Worm (Caenorhabditis elegans) whole organism, young adult: ENCODE results near the gene ttr-33.
A peak's percentile ranks its signal among the peaks of the same experiment; 100 is the strongest.

Experiments
- B0035.1 ChIP-seq: sonication (generic microtip); optimal IDR thresholded peaks from 2 replicates; lab custom pipeline; 2016; ENCODE audit warnings: missing genetic modification characterization, mild to moderate bottlenecking, missing compliant biosample characterization, missing genotype, missing genetic modification reagents
- F10E7.11 ChIP-seq: sonication (generic microtip); optimal IDR thresholded peaks from 2 replicates; lab custom pipeline; 2017; ENCODE audit warnings: mild to moderate bottlenecking, missing genetic modification characterization, moderate library complexity, missing compliant biosample characterization
- F39B2.1 ChIP-seq: fragments of 200-800 bp; sonication (Bioruptor generic); IDR thresholded peaks from 2 replicates; pipeline ENCODE4 v1.3.6; 2022; ENCODE audit warnings: missing genetic modification reagents, missing genetic modification characterization, missing compliant biosample characterization
- F49E8.2 ChIP-seq: sonication (generic microtip); optimal IDR thresholded peaks from 3 replicates; lab custom pipeline; 2017; ENCODE audit warnings: missing genetic modification characterization, mild to moderate bottlenecking, missing compliant biosample characterization, antibody characterized with exemption, moderate library complexity; ENCODE audit not compliant: insufficient read depth
- F55B11.4 ChIP-seq: sonication (generic microtip); optimal IDR thresholded peaks from 2 replicates; lab custom pipeline; 2016; ENCODE audit warnings: missing compliant biosample characterization, missing genetic modification characterization, borderline replicate concordance; ENCODE audit not compliant: insufficient read depth
- F57C9.4 ChIP-seq: sonication (generic microtip); optimal IDR thresholded peaks from 2 replicates; lab custom pipeline; 2017; ENCODE audit warnings: mild to moderate bottlenecking, missing genetic modification characterization, missing compliant biosample characterization
- K11D2.4 ChIP-seq: fragments of 200-800 bp; sonication (Bioruptor generic); IDR thresholded peaks from 2 replicates; pipeline ENCODE4 v1.3.6; 2022; ENCODE audit warnings: missing genetic modification reagents, missing genetic modification characterization, missing compliant biosample characterization
- K12H6.12 ChIP-seq: fragments of 200-800 bp; sonication (Bioruptor generic); optimal IDR thresholded peaks from 2 replicates; lab custom pipeline; 2018; ENCODE audit warnings: mild to moderate bottlenecking, missing genetic modification characterization, missing compliant biosample characterization
- Y67H2A.10 ChIP-seq: fragments of 200-800 bp; sonication (Bioruptor generic); conservative IDR thresholded peaks from 2 replicates; pipeline ENCODE4 v1.3.6; 2022; ENCODE audit warnings: missing genetic modification reagents, missing genetic modification characterization, missing compliant biosample characterization
- Y79H2A.3 ChIP-seq: fragments of 200-800 bp; sonication (Bioruptor generic); conservative IDR thresholded peaks from 2 replicates; pipeline ENCODE4 v1.3.6; 2022; ENCODE audit warnings: missing genetic modification reagents, missing genetic modification characterization, missing compliant biosample characterization
- Y95B8A.8 ChIP-seq: fragments of 200-800 bp; sonication (Bioruptor generic); IDR thresholded peaks from 2 replicates; pipeline ENCODE4 v1.3.6; 2022; ENCODE audit warnings: missing genetic modification reagents, missing genetic modification characterization, missing compliant biosample characterization
- ama-1 ChIP-seq, 3 experiments: fragments of 150-350 bp in 1 of 3; sonication (generic microtip) in 2 of 3; optimal IDR thresholded peaks; 2 replicates each; lab custom pipeline; 2014 to 2018; ENCODE audit warnings: missing biosample characterization in 2 of 3, missing genetic modification characterization in 2 of 3, missing genetic modification reagents in 2 of 3
- atf-7 ChIP-seq: sonication (generic microtip); optimal IDR thresholded peaks from 2 replicates; lab custom pipeline; 2017; ENCODE audit warnings: mild to moderate bottlenecking, missing genetic modification characterization, missing compliant biosample characterization
- attf-3 ChIP-seq: fragments of 200-800 bp; sonication (Bioruptor generic); conservative IDR thresholded peaks from 2 replicates; pipeline ENCODE4 v1.3.6; 2022; ENCODE audit warnings: missing genetic modification reagents, missing genetic modification characterization, missing compliant biosample characterization
- attf-5 ChIP-seq: fragments of 200-800 bp; sonication (Bioruptor generic); optimal IDR thresholded peaks from 2 replicates; lab custom pipeline; 2018; ENCODE audit warnings: mild to moderate bottlenecking, missing genetic modification characterization, missing compliant biosample characterization
- attf-6 ChIP-seq: fragments of 200-800 bp; sonication (Bioruptor generic); IDR thresholded peaks from 2 replicates; pipeline ENCODE4 v1.3.6; 2022; ENCODE audit warnings: missing genetic modification reagents, missing genetic modification characterization, missing compliant biosample characterization
- cebp-1 ChIP-seq, 2 experiments: fragments of 200-800 bp in 1 of 2; sonication (Bioruptor generic) in 1 of 2; sonication (generic microtip) in 1 of 2; IDR thresholded peaks in 1 of 2; optimal IDR thresholded peaks in 1 of 2; 2 replicates each; pipeline versions ENCODE4 v1.3.6 to Lab custom; 2017 to 2022; ENCODE audit warnings: missing compliant biosample characterization in 2 of 2, missing genetic modification characterization in 2 of 2, mild to moderate bottlenecking in 1 of 2, missing genetic modification reagents in 1 of 2, moderate library complexity in 1 of 2
- ceh-100 ChIP-seq: fragments of 200-800 bp; sonication (Bioruptor generic); IDR thresholded peaks from 2 replicates; pipeline ENCODE4 v1.3.6; 2022; ENCODE audit warnings: missing genetic modification reagents, missing genetic modification characterization, missing compliant biosample characterization
- ceh-91 ChIP-seq: fragments of 200-800 bp; sonication (Bioruptor generic); IDR thresholded peaks from 2 replicates; pipeline ENCODE4 v1.3.6; 2022; ENCODE audit warnings: missing genetic modification reagents, missing genetic modification characterization, missing compliant biosample characterization
- chd-7 ChIP-seq: sonication (generic microtip); optimal IDR thresholded peaks from 2 replicates; lab custom pipeline; 2016; ENCODE audit warnings: mild to moderate bottlenecking, missing genetic modification characterization, moderate library complexity, missing compliant biosample characterization
- die-1 ChIP-seq: sonication (generic microtip); optimal IDR thresholded peaks from 2 replicates; lab custom pipeline; 2016; ENCODE audit warnings: missing genotype, mild to moderate bottlenecking, missing genetic modification characterization, missing compliant biosample characterization
- ekl-4 ChIP-seq: fragments of 200-800 bp; sonication (Bioruptor generic); IDR thresholded peaks from 2 replicates; pipeline ENCODE4 v1.3.6; 2022; ENCODE audit warnings: missing genetic modification reagents, missing genetic modification characterization, missing compliant biosample characterization
- him-1 ChIP-seq: sonication (generic microtip); optimal IDR thresholded peaks from 2 replicates; lab custom pipeline; 2016; ENCODE audit warnings: missing genotype, missing genetic modification reagents, missing genetic modification characterization, missing compliant biosample characterization
- hlh-12 ChIP-seq: sonication (generic microtip); optimal IDR thresholded peaks from 2 replicates; lab custom pipeline; 2016; ENCODE audit warnings: missing genetic modification characterization, missing compliant biosample characterization
- hmg-20 ChIP-seq: fragments of 200-800 bp; sonication (Bioruptor generic); IDR thresholded peaks from 2 replicates; pipeline ENCODE4 v1.3.6; 2022; ENCODE audit warnings: missing genetic modification reagents, missing genetic modification characterization, missing compliant biosample characterization
- hrde-1 ChIP-seq: sonication (generic microtip); optimal IDR thresholded peaks from 2 replicates; lab custom pipeline; 2016; ENCODE audit warnings: missing genetic modification characterization, mild to moderate bottlenecking, missing compliant biosample characterization, moderate library complexity, missing genotype, missing genetic modification reagents, borderline replicate concordance
- hsf-1 ChIP-seq: fragments of 200-800 bp; sonication (Bioruptor generic); IDR thresholded peaks from 2 replicates; pipeline ENCODE4 v1.3.6; 2022; ENCODE audit warnings: missing genetic modification reagents, missing genetic modification characterization, missing compliant biosample characterization
- lin-26 ChIP-seq: fragments of 200-800 bp; sonication (Bioruptor generic); IDR thresholded peaks from 2 replicates; pipeline ENCODE4 v1.3.6; 2022; ENCODE audit warnings: missing genetic modification reagents, missing genetic modification characterization, missing compliant biosample characterization
- lin-35 ChIP-seq, 3 experiments: fragments of 150-350 bp in 2 of 3; sonication (generic microtip) in 1 of 3; optimal IDR thresholded peaks; 2 replicates each; lab custom pipeline; 2014 to 2018; ENCODE audit warnings: missing biosample characterization in 3 of 3, missing genetic modification characterization in 3 of 3, missing genetic modification reagents in 3 of 3
- lin-40 ChIP-seq: sonication (generic microtip); optimal IDR thresholded peaks from 2 replicates; lab custom pipeline; 2016; ENCODE audit warnings: missing genetic modification characterization, mild to moderate bottlenecking, missing compliant biosample characterization, missing genotype, missing genetic modification reagents
- lin-54 ChIP-seq: fragments of 200-800 bp; sonication (Bioruptor generic); optimal IDR thresholded peaks from 2 replicates; lab custom pipeline; 2018; ENCODE audit warnings: mild to moderate bottlenecking, missing genetic modification characterization, missing compliant biosample characterization
- lir-1 ChIP-seq: fragments of 200-800 bp; sonication (Bioruptor generic); conservative IDR thresholded peaks from 2 replicates; pipeline ENCODE4 v1.3.6; 2022; ENCODE audit warnings: missing genetic modification reagents, missing genetic modification characterization, missing compliant biosample characterization
- lsl-1 ChIP-seq: fragments of 200-800 bp; sonication (Bioruptor generic); optimal IDR thresholded peaks from 2 replicates; lab custom pipeline; 2018; ENCODE audit warnings: mild to moderate bottlenecking, missing genetic modification characterization, moderate library complexity, missing compliant biosample characterization
- madf-6 ChIP-seq: fragments of 200-800 bp; sonication (Bioruptor generic); IDR thresholded peaks from 2 replicates; pipeline ENCODE4 v1.3.6; 2022; ENCODE audit warnings: missing genetic modification reagents, missing genetic modification characterization, missing compliant biosample characterization
- nhr-179 ChIP-seq: sonication (generic microtip); optimal IDR thresholded peaks from 2 replicates; lab custom pipeline; 2016; ENCODE audit warnings: mild to moderate bottlenecking, missing genetic modification characterization, missing compliant biosample characterization
- nhr-27 ChIP-seq: fragments of 200-800 bp; sonication (Bioruptor generic); optimal IDR thresholded peaks from 2 replicates; lab custom pipeline; 2018; ENCODE audit warnings: mild to moderate bottlenecking, missing genetic modification characterization, moderate library complexity, missing compliant biosample characterization
- rcor-1 ChIP-seq: fragments of 200-800 bp; sonication (Bioruptor generic); IDR thresholded peaks from 2 replicates; pipeline ENCODE4 v1.3.6; 2022; ENCODE audit warnings: missing genetic modification reagents, missing genetic modification characterization, missing compliant biosample characterization
- rpc-1 ChIP-seq, 2 experiments: fragments of 150-350 bp in 1 of 2; sonication (generic microtip) in 1 of 2; optimal IDR thresholded peaks; 2 replicates each; lab custom pipeline; 2014 to 2018; ENCODE audit warnings: missing biosample characterization in 1 of 2, missing genetic modification characterization in 1 of 2, missing genetic modification reagents in 1 of 2, missing genotype in 1 of 2
- sdz-38 ChIP-seq: sonication (generic microtip); optimal IDR thresholded peaks from 2 replicates; lab custom pipeline; 2016; ENCODE audit warnings: missing genotype, missing genetic modification characterization, missing compliant biosample characterization
- sea-2 ChIP-seq: fragments of 200-800 bp; sonication (Bioruptor generic); IDR thresholded peaks from 2 replicates; pipeline ENCODE4 v1.3.6; 2022; ENCODE audit warnings: missing genetic modification characterization, missing compliant biosample characterization
- somi-1 ChIP-seq: fragments of 200-800 bp; sonication (Bioruptor generic); optimal IDR thresholded peaks from 2 replicates; lab custom pipeline; 2018; ENCODE audit warnings: mild to moderate bottlenecking, missing genetic modification characterization, missing compliant biosample characterization
- sptf-2 ChIP-seq: fragments of 200-800 bp; sonication (Bioruptor generic); optimal IDR thresholded peaks from 2 replicates; lab custom pipeline; 2018; ENCODE audit warnings: mild to moderate bottlenecking, missing genetic modification characterization, missing compliant biosample characterization
- tbp1 ChIP-seq: fragments of 200-800 bp; sonication (Bioruptor generic); optimal IDR thresholded peaks from 2 replicates; lab custom pipeline; 2018; ENCODE audit warnings: mild to moderate bottlenecking, missing genetic modification characterization, missing compliant biosample characterization
- tbx-9 ChIP-seq: sonication (generic microtip); optimal IDR thresholded peaks from 2 replicates; lab custom pipeline; 2016; ENCODE audit warnings: borderline replicate concordance, missing genetic modification characterization, inconsistent platforms, missing compliant biosample characterization
- unc-130 ChIP-seq: sonication (generic microtip); optimal IDR thresholded peaks from 2 replicates; lab custom pipeline; 2016; ENCODE audit warnings: missing genetic modification reagents, missing genetic modification characterization, missing compliant biosample characterization
- unc-62 ChIP-seq: fragments of 150-350 bp; optimal IDR thresholded peaks from 2 replicates; lab custom pipeline; 2014; ENCODE audit warnings: missing biosample characterization, missing genetic modification reagents, missing genetic modification characterization

Gene ttr-33

ce11 chrV:7852078-7852477 lies 14.4 kb upstream of the ttr-33 start:
- TF ChIP-seq attf-6 (GFP tag; lab: Robert Waterston, UW) (peak; percentile 38; the same call in 1 of the 2 replicates), ekl-4 (GFP tag; lab: Robert Waterston, UW) (0 out of 2 replicates have a peak, but pooled peaks have one; percentile 56), hsf-1 (peak; percentile 84), sptf-2 (no peak), madf-6 (peak; percentile 29; the same call in 1 of the 2 replicates), F49E8.2 (tag; lab: Kevin White, UChicago) (peak; percentile 73)

ce11 chrV:7848251-7848650 lies 10.5 kb upstream of the ttr-33 start:
- TF ChIP-seq unc-62 (GFP tag; lab: Kevin White, UChicago) (no peak), atf-7 (peak; percentile 2), die-1 (tag; lab: Kevin White, UChicago) (no peak), ama-1 (optimal IDR thresholded peaks at IDR 0.05; lab: Kevin White, UChicago) (no peak), ama-1 (GFP tag; optimal IDR thresholded peaks at IDR 0.05; lab: Kevin White, UChicago) (no peak), K11D2.4 (no peak), tbx-9 (tag; lab: Kevin White, UChicago) (no peak), nhr-27 (tag; lab: Kevin White, UChicago) (no peak), hmg-20 (GFP tag; lab: Robert Waterston, UW) (no peak), ceh-100 (GFP tag; lab: Robert Waterston, UW) (no peak), rcor-1 (GFP tag; lab: Robert Waterston, UW) (no peak), Y79H2A.3 (GFP tag; lab: Robert Waterston, UW) (no peak), cebp-1 (GFP tag; IDR thresholded peaks at IDR 0.05; lab: Robert Waterston, UW) (no peak), cebp-1 (tag; optimal IDR thresholded peaks at IDR 0.05; lab: Kevin White, UChicago) (peak; percentile 65), lin-54 (GFP tag; lab: Kevin White, UChicago) (no peak), lsl-1 (no peak), attf-3 (GFP tag; lab: Robert Waterston, UW) (no peak), sea-2 (GFP tag; lab: Robert Waterston, UW) (no peak), sptf-2 (no peak), lir-1 (no peak; the same call in 1 of the 2 replicates), ceh-91 (GFP tag; lab: Robert Waterston, UW) (no peak), Y95B8A.8 (GFP tag; lab: Robert Waterston, UW) (no peak), somi-1 (GFP tag; lab: Kevin White, UChicago) (no peak), chd-7 (no peak), F57C9.4 (tag; lab: Kevin White, UChicago) (no peak), hlh-12 (tag; lab: Kevin White, UChicago) (no peak), lin-26 (GFP tag; lab: Robert Waterston, UW) (no peak), him-1 (no peak), F39B2.1 (GFP tag; lab: Robert Waterston, UW) (no peak), Y67H2A.10 (GFP tag; lab: Robert Waterston, UW) (no peak), nhr-179 (tag; lab: Kevin White, UChicago) (no peak), F55B11.4 (tag; lab: Kevin White, UChicago) (no peak), K12H6.12 (tag; lab: Kevin White, UChicago) (no peak), F10E7.11 (tag; lab: Kevin White, UChicago) (no peak), hrde-1 (tag; lab: Kevin White, UChicago) (no peak), lin-35 (GFP tag; optimal IDR thresholded peaks at IDR 0.05; lab: Kevin White, UChicago) (no peak), tbp1 (GFP tag; lab: Kevin White, UChicago) (no peak), attf-5 (GFP tag; lab: Kevin White, UChicago) (peak; percentile 19), sdz-38 (tag; lab: Kevin White, UChicago) (no peak), B0035.1 (no peak), rpc-1 (optimal IDR thresholded peaks at IDR 0.05; lab: Kevin White, UChicago) (no peak), rpc-1 (tag; optimal IDR thresholded peaks at IDR 0.05; lab: Kevin White, UChicago) (no peak), lin-40 (tag; lab: Kevin White, UChicago) (peak; percentile 10), unc-130 (GFP tag; lab: Kevin White, UChicago) (no peak)
